Fruit fly (Drosophila melanogaster) S2 (cell line): ENCODE measurements around the gene xit.

Experiments
- CG8478 ChIP-seq: fragments of >200 bp; optimal IDR thresholded peaks from 2 replicates; lab custom pipeline; 2018
- CTCF ChIP-seq, 2 experiments: fragments of >200 bp; optimal IDR thresholded peaks; 2 replicates each; lab custom pipeline; 2018

- TF ChIP-seq CG8478 (lab: Kevin White, UChicago), result no peak
- TF ChIP-seq CTCF (optimal IDR thresholded peaks at IDR 0.05; lab: Kevin White, UChicago), result no peak
Observed at dm6 chrX:6778780-6779179, 42.0 kb upstream of the xit start.
